Worm (Caenorhabditis elegans) whole organism, L1 larva: Measurements from ENCODE around the gene K09H11.15.
A peak's percentile ranks its signal among the peaks of the same experiment; 100 is the strongest.

Source experiments
- C16A3.4 ChIP-seq: fragments of 150-350 bp; optimal IDR thresholded peaks from 2 replicates; lab custom pipeline; 2014; ENCODE audit warnings: missing biosample characterization, missing genetic modification characterization
- C34B4.2 ChIP-seq: sonication (generic microtip); optimal IDR thresholded peaks from 2 replicates; lab custom pipeline; 2017; ENCODE audit warnings: mild to moderate bottlenecking, missing genetic modification characterization, missing compliant biosample characterization
- F16B12.6 ChIP-seq: fragments of 150-350 bp; optimal IDR thresholded peaks from 2 replicates; lab custom pipeline; 2014; ENCODE audit warnings: missing biosample characterization, missing genetic modification characterization
- aha-1 ChIP-seq: fragments of 150-350 bp; optimal IDR thresholded peaks from 2 replicates; lab custom pipeline; 2014; ENCODE audit warnings: missing biosample characterization, missing genetic modification characterization
- blmp-1 ChIP-seq: fragments of 150-350 bp; optimal IDR thresholded peaks from 2 replicates; lab custom pipeline; 2014; ENCODE audit warnings: missing biosample characterization, missing genetic modification characterization
- ceh-63 ChIP-seq: fragments of 200-800 bp; sonication (Bioruptor generic); optimal IDR thresholded peaks from 2 replicates; lab custom pipeline; 2018; ENCODE audit warnings: mild to moderate bottlenecking, missing genetic modification characterization, missing compliant biosample characterization
- ceh-82 ChIP-seq, 3 experiments: fragments of 150-350 bp in 1 of 3; sonication (generic microtip) in 2 of 3; optimal IDR thresholded peaks; 2 replicates each; lab custom pipeline; 2014 to 2017; ENCODE audit warnings: missing biosample characterization in 3 of 3, missing genetic modification characterization in 3 of 3
- ceh-88 ChIP-seq: fragments of 200-800 bp; sonication (Bioruptor generic); IDR thresholded peaks from 2 replicates; pipeline ENCODE4 v1.3.6; 2022; ENCODE audit warnings: missing genetic modification characterization, missing compliant biosample characterization
- dpl-1 ChIP-seq, 3 experiments: fragments of 150-350 bp in 2 of 3; sonication (generic microtip) in 1 of 3; optimal IDR thresholded peaks; 2 replicates each; lab custom pipeline; 2014 to 2017; ENCODE audit warnings: missing biosample characterization in 3 of 3, missing genetic modification characterization in 3 of 3, missing genetic modification reagents in 3 of 3
- efl-1 ChIP-seq, 4 experiments: fragments of 150-350 bp; optimal IDR thresholded peaks in 3 of 4; peaks in 1 of 4; 1 replicate in 1 of 4; 2 replicates in 3 of 4; lab custom pipeline; 2014; ENCODE audit warnings: missing biosample characterization in 2 of 4, missing genetic modification characterization in 2 of 4, missing genetic modification reagents in 2 of 4
- egl-27 ChIP-seq, 2 experiments: fragments of 150-350 bp in 1 of 2; sonication (generic microtip); optimal IDR thresholded peaks; 3 replicates each; lab custom pipeline; 2017 to 2018; ENCODE audit warnings: missing biosample characterization in 2 of 2, missing genetic modification characterization in 2 of 2, missing genetic modification reagents in 2 of 2
- elt-2 ChIP-seq: sonication (generic microtip); optimal IDR thresholded peaks from 2 replicates; lab custom pipeline; 2016; ENCODE audit warnings: missing genetic modification characterization, mild to moderate bottlenecking, inconsistent platforms, missing compliant biosample characterization, missing genetic modification reagents
- elt-3 ChIP-seq, 6 experiments: fragments of 150-350 bp in 1 of 6; sonication (generic microtip); optimal IDR thresholded peaks; 2 replicates each; lab custom pipeline; 2017 to 2018; ENCODE audit warnings: missing biosample characterization in 6 of 6, missing genetic modification characterization in 6 of 6, inconsistent platforms in 1 of 6
- fkh-10 ChIP-seq: sonication (generic microtip); optimal IDR thresholded peaks from 2 replicates; lab custom pipeline; 2017; ENCODE audit warnings: missing biosample characterization, missing genetic modification reagents, missing genetic modification characterization
- fkh-4 ChIP-seq: sonication (generic microtip); optimal IDR thresholded peaks from 2 replicates; lab custom pipeline; 2016; ENCODE audit warnings: missing compliant biosample characterization, missing genetic modification characterization, borderline replicate concordance
- grh-1 ChIP-seq: fragments of 200-800 bp; sonication (Bioruptor generic); IDR thresholded peaks from 2 replicates; pipeline ENCODE4 v1.3.6; 2022; ENCODE audit warnings: missing genetic modification reagents, missing genetic modification characterization, missing compliant biosample characterization
- isw-1 ChIP-seq: fragments of 200-800 bp; sonication (Bioruptor generic); IDR thresholded peaks from 2 replicates; pipeline ENCODE4 v1.3.6; 2022; ENCODE audit warnings: missing genetic modification characterization, missing compliant biosample characterization
- lin-13 ChIP-seq: fragments of 150-350 bp; optimal IDR thresholded peaks from 2 replicates; lab custom pipeline; 2014; ENCODE audit warnings: missing biosample characterization, missing genetic modification reagents, missing genetic modification characterization
- lin-15B ChIP-seq: fragments of 150-350 bp; sonication (generic microtip); optimal IDR thresholded peaks from 3 replicates; lab custom pipeline; 2014; ENCODE audit warnings: missing biosample characterization, missing genetic modification characterization
- lin-35 ChIP-seq, 2 experiments: fragments of 150-350 bp; optimal IDR thresholded peaks; 2 replicates each; lab custom pipeline; 2014; ENCODE audit warnings: missing biosample characterization in 2 of 2, missing genetic modification characterization in 2 of 2, missing genetic modification reagents in 2 of 2
- mab-9 ChIP-seq: fragments of 200-800 bp; sonication (Bioruptor generic); IDR thresholded peaks from 2 replicates; pipeline ENCODE4 v1.3.6; 2022; ENCODE audit warnings: missing genetic modification reagents, missing genetic modification characterization, missing compliant biosample characterization
- mep-1 ChIP-seq: fragments of 150-350 bp; optimal IDR thresholded peaks from 2 replicates; lab custom pipeline; 2014; ENCODE audit warnings: missing biosample characterization, missing genetic modification characterization
- nhr-11 ChIP-seq: fragments of 150-350 bp; optimal IDR thresholded peaks from 2 replicates; lab custom pipeline; 2014; ENCODE audit warnings: missing biosample characterization, missing genetic modification characterization
- nhr-19 ChIP-seq: fragments of 200-800 bp; sonication (Bioruptor generic); conservative IDR thresholded peaks from 2 replicates; pipeline ENCODE4 v1.3.6; 2022; ENCODE audit warnings: missing genetic modification characterization, missing compliant biosample characterization
- nhr-20 ChIP-seq: sonication (generic microtip); optimal IDR thresholded peaks from 2 replicates; lab custom pipeline; 2016; ENCODE audit warnings: mild to moderate bottlenecking, missing genetic modification characterization, missing compliant biosample characterization
- nhr-237 ChIP-seq: fragments of 150-350 bp; optimal IDR thresholded peaks from 2 replicates; lab custom pipeline; 2014; ENCODE audit warnings: missing biosample characterization, missing genetic modification characterization
- nhr-28 ChIP-seq: fragments of 150-350 bp; optimal IDR thresholded peaks from 2 replicates; lab custom pipeline; 2014; ENCODE audit warnings: missing biosample characterization, missing genetic modification characterization
- nhr-47 ChIP-seq: sonication (generic microtip); optimal IDR thresholded peaks from 2 replicates; lab custom pipeline; 2016; ENCODE audit warnings: mild to moderate bottlenecking, missing genetic modification characterization, moderate library complexity, missing compliant biosample characterization
- nhr-71 ChIP-seq: sonication (generic microtip); optimal IDR thresholded peaks from 2 replicates; lab custom pipeline; 2016; ENCODE audit warnings: mild to moderate bottlenecking, missing genetic modification characterization, moderate library complexity, missing compliant biosample characterization
- nhr-77 ChIP-seq: fragments of 150-350 bp; optimal IDR thresholded peaks from 2 replicates; lab custom pipeline; 2014; ENCODE audit warnings: missing biosample characterization, missing genetic modification characterization
- nhr-85 ChIP-seq: sonication (generic microtip); peaks from one replicate; lab custom pipeline; 2016; ENCODE audit warnings: missing genetic modification characterization, inconsistent platforms, missing compliant biosample characterization
- pag-3 ChIP-seq: sonication (generic microtip); optimal IDR thresholded peaks from 2 replicates; lab custom pipeline; 2017; ENCODE audit warnings: missing genetic modification characterization, mild to moderate bottlenecking, missing compliant biosample characterization, antibody characterized with exemption, borderline replicate concordance; ENCODE audit not compliant: insufficient read depth
- pax-3 ChIP-seq: fragments of 200-800 bp; sonication (Bioruptor generic); optimal IDR thresholded peaks from 2 replicates; lab custom pipeline; 2018; ENCODE audit warnings: mild to moderate bottlenecking, missing genetic modification characterization, moderate library complexity, missing compliant biosample characterization
- rnt-1 ChIP-seq: sonication (generic microtip); optimal IDR thresholded peaks from 2 replicates; lab custom pipeline; 2016; ENCODE audit warnings: mild to moderate bottlenecking, missing genetic modification characterization, moderate library complexity, missing compliant biosample characterization
- snpc-4 ChIP-seq: fragments of 150-350 bp; optimal IDR thresholded peaks from 2 replicates; lab custom pipeline; 2014; ENCODE audit warnings: missing biosample characterization, missing genetic modification characterization
- snu-23 ChIP-seq: sonication (generic microtip); optimal IDR thresholded peaks from 2 replicates; lab custom pipeline; 2016; ENCODE audit warnings: missing genetic modification characterization, missing compliant biosample characterization
- sox-4 ChIP-seq: sonication (generic microtip); optimal IDR thresholded peaks from 2 replicates; lab custom pipeline; 2016; ENCODE audit warnings: missing genetic modification characterization, missing compliant biosample characterization
- sptf-1 ChIP-seq: fragments of 150-350 bp; optimal IDR thresholded peaks from 2 replicates; lab custom pipeline; 2014; ENCODE audit warnings: missing biosample characterization, missing genetic modification characterization
- swsn-7 ChIP-seq: sonication (generic microtip); optimal IDR thresholded peaks from 2 replicates; lab custom pipeline; 2016; ENCODE audit warnings: missing genetic modification characterization, missing compliant biosample characterization
- tbx-2 ChIP-seq: sonication (generic microtip); optimal IDR thresholded peaks from 2 replicates; lab custom pipeline; 2016; ENCODE audit warnings: missing genetic modification characterization, missing compliant biosample characterization
- unc-130 ChIP-seq: fragments of 150-350 bp; optimal IDR thresholded peaks from 2 replicates; lab custom pipeline; 2017; ENCODE audit warnings: missing biosample characterization, missing genetic modification characterization, inconsistent platforms
- unc-98 ChIP-seq: fragments of 200-800 bp; sonication (Bioruptor generic); IDR thresholded peaks from 2 replicates; pipeline ENCODE4 v1.3.6; 2022; ENCODE audit warnings: missing genetic modification characterization, missing compliant biosample characterization
- vab-15 ChIP-seq: sonication (generic microtip); optimal IDR thresholded peaks from 2 replicates; lab custom pipeline; 2017; ENCODE audit warnings: missing genotype, mild to moderate bottlenecking, missing genetic modification characterization, missing compliant biosample characterization
- zag-1 ChIP-seq: fragments of 150-350 bp; optimal IDR thresholded peaks from 2 replicates; lab custom pipeline; 2014; ENCODE audit warnings: missing biosample characterization, missing genetic modification characterization
- ztf-4 ChIP-seq: fragments of 150-350 bp; optimal IDR thresholded peaks from 2 replicates; lab custom pipeline; 2014; ENCODE audit warnings: missing biosample characterization, missing genetic modification characterization

The K09H11.15 gene

ce11 chrV:5691665-5692407, 38.8 kb downstream of the K09H11.15 start, which contains the start of gene F25B4.8:
Gene F25B4.8, minus strand, starts transcription at chrV:5691715.
- peak; percentile 35 for TF ChIP-seq blmp-1 (tag; lab: Kevin White, UChicago)
- no peak for TF ChIP-seq efl-1 (optimal IDR thresholded peaks at IDR 0.05; lab: Kevin White, UChicago)
- peak in 1 of 2 experiments; percentile 84 for TF ChIP-seq efl-1 (GFP tag; optimal IDR thresholded peaks at IDR 0.05 in 1 of 2; lab: Kevin White, UChicago)
- TF ChIP-seq elt-3 (tag; optimal IDR thresholded peaks at IDR 0.05; lab: Kevin White, UChicago): peak in 2 of 6 experiments; percentile 20 to 46
- TF ChIP-seq sptf-1 (tag; lab: Kevin White, UChicago): no peak

ce11 chrV:5687115-5687979, 43.3 kb downstream of the K09H11.15 start, which contains the start of gene F25B4.7:
Gene F25B4.7, minus strand, starts transcription at chrV:5687226.
- TF ChIP-seq F16B12.6 (tag; lab: Kevin White, UChicago) (no peak), efl-1 (optimal IDR thresholded peaks at IDR 0.05; lab: Kevin White, UChicago) (peak; percentile 32 to 36), efl-1 (GFP tag; optimal IDR thresholded peaks at IDR 0.05 in 1 of 2; lab: Kevin White, UChicago) (peak; percentile 25 to 87), C16A3.4 (tag; lab: Kevin White, UChicago) (peak; percentile 10), mep-1 (tag; lab: Kevin White, UChicago) (peak; percentile 53), lin-13 (GFP tag; lab: Kevin White, UChicago) (no peak), pag-3 (tag; lab: Kevin White, UChicago) (no peak), snpc-4 (tag; lab: Kevin White, UChicago) (peak; percentile 24), nhr-237 (no peak), snu-23 (GFP tag; lab: Kevin White, UChicago) (peak; percentile 3), ceh-82 (tag; optimal IDR thresholded peaks at IDR 0.05; lab: Kevin White, UChicago) (peak in 1 of 3 experiments; percentile 12), lin-35 (GFP tag; optimal IDR thresholded peaks at IDR 0.05; lab: Kevin White, UChicago) (peak in 1 of 2 experiments; percentile 8), vab-15 (tag; lab: Kevin White, UChicago) (no peak), lin-15B (tag; lab: Kevin White, UChicago) (peak; percentile 9), blmp-1 (tag; lab: Kevin White, UChicago) (peak; percentile 60), C34B4.2 (tag; lab: Kevin White, UChicago) (no peak), zag-1 (tag; lab: Kevin White, UChicago) (no peak), egl-27 (tag; optimal IDR thresholded peaks at IDR 0.05; lab: Kevin White, UChicago) (no peak), ceh-63 (no peak), ztf-4 (no peak), unc-98 (no peak), pax-3 (no peak), rnt-1 (tag; lab: Kevin White, UChicago) (peak; percentile 5), grh-1 (GFP tag; lab: Robert Waterston, UW) (no peak), sptf-1 (tag; lab: Kevin White, UChicago) (no peak), nhr-20 (tag; lab: Kevin White, UChicago) (peak; percentile 57), ceh-88 (no peak), swsn-7 (tag; lab: Kevin White, UChicago) (no peak), dpl-1 (GFP tag; optimal IDR thresholded peaks at IDR 0.05; lab: Kevin White, UChicago) (peak; percentile 24 to 37 (median 31)), nhr-47 (tag; lab: Kevin White, UChicago) (no peak), nhr-85 (peak; percentile 80), fkh-10 (no peak), nhr-11 (tag; lab: Kevin White, UChicago) (no peak), sox-4 (tag; lab: Kevin White, UChicago) (no peak), aha-1 (tag; lab: Kevin White, UChicago) (no peak), nhr-19 (GFP tag; lab: Robert Waterston, UW) (peak; percentile 69), elt-3 (tag; optimal IDR thresholded peaks at IDR 0.05; lab: Kevin White, UChicago) (peak in 2 of 6 experiments; percentile 18 to 39), mab-9 (GFP tag; lab: Robert Waterston, UW) (no peak), fkh-4 (tag; lab: Kevin White, UChicago) (no peak), tbx-2 (tag; lab: Kevin White, UChicago) (no peak), nhr-71 (tag; lab: Kevin White, UChicago) (peak; percentile 48), unc-130 (tag; lab: Kevin White, UChicago) (no peak), elt-2 (tag; lab: Kevin White, UChicago) (no peak), nhr-28 (tag; lab: Kevin White, UChicago) (no peak), nhr-77 (no peak), isw-1 (GFP tag; lab: Robert Waterston, UW) (no peak)
